Worm (Caenorhabditis elegans) whole organism, L4 larva: Measurements from ENCODE around the gene sra-11.
A peak's percentile ranks its signal among the peaks of the same experiment; 100 is the strongest.

Source experiments
- D1046.2 ChIP-seq: fragments of 200-800 bp; sonication (Bioruptor generic); IDR thresholded peaks from 2 replicates; pipeline ENCODE4 v1.3.6; 2022; ENCODE audit warnings: missing genetic modification characterization, missing compliant biosample characterization
- F10B5.3 ChIP-seq: sonication (generic microtip); optimal IDR thresholded peaks from 2 replicates; lab custom pipeline; 2016; ENCODE audit warnings: mild to moderate bottlenecking, missing genetic modification characterization, missing compliant biosample characterization
- F49E8.2 ChIP-seq: sonication (generic microtip); optimal IDR thresholded peaks from 2 replicates; lab custom pipeline; 2016; ENCODE audit warnings: missing compliant biosample characterization, mild to moderate bottlenecking, missing genetic modification characterization, borderline replicate concordance
- R02D3.7 ChIP-seq: fragments of 150-350 bp; sonication (generic microtip); optimal IDR thresholded peaks from 3 replicates; lab custom pipeline; 2014; ENCODE audit warnings: missing biosample characterization, missing genetic modification characterization
- T20F7.1 ChIP-seq: fragments of 200-800 bp; sonication (Bioruptor generic); optimal IDR thresholded peaks from 2 replicates; lab custom pipeline; 2018; ENCODE audit warnings: mild to moderate bottlenecking, missing genetic modification characterization, missing compliant biosample characterization
- Y48G9A.11 ChIP-seq: fragments of 200-800 bp; sonication (Bioruptor generic); IDR thresholded peaks from 2 replicates; pipeline ENCODE4 v1.3.6; 2022; ENCODE audit warnings: missing genetic modification reagents, missing genetic modification characterization, missing compliant biosample characterization
- Y5F2A.4 ChIP-seq: fragments of 200-800 bp; sonication (Bioruptor generic); optimal IDR thresholded peaks from 2 replicates; lab custom pipeline; 2018; ENCODE audit warnings: mild to moderate bottlenecking, missing genetic modification characterization, missing compliant biosample characterization
- ZK337.2 ChIP-seq: fragments of 200-800 bp; sonication (Bioruptor generic); IDR thresholded peaks from 2 replicates; pipeline ENCODE4 v1.3.6; 2022; ENCODE audit warnings: missing genetic modification reagents, missing genetic modification characterization, missing compliant biosample characterization
- ZK546.5 ChIP-seq, 2 experiments: sonication (generic microtip); optimal IDR thresholded peaks; 2 replicates each; lab custom pipeline; 2017; ENCODE audit warnings: missing biosample characterization in 2 of 2, missing genetic modification characterization in 2 of 2
- aha-1 ChIP-seq: fragments of 150-350 bp; peaks from one replicate; lab custom pipeline; 2014; ENCODE audit warnings: missing biosample characterization, missing genetic modification characterization
- arid-1 ChIP-seq: fragments of 200-800 bp; sonication (Bioruptor generic); conservative IDR thresholded peaks from 2 replicates; pipeline ENCODE4 v1.3.6; 2022; ENCODE audit warnings: missing genetic modification reagents, missing genetic modification characterization, missing compliant biosample characterization
- ceh-44 ChIP-seq: fragments of 200-800 bp; sonication (Bioruptor generic); IDR thresholded peaks from 2 replicates; pipeline ENCODE4 v1.3.6; 2022; ENCODE audit warnings: missing genetic modification reagents, missing genetic modification characterization, missing compliant biosample characterization
- ceh-82 ChIP-seq: sonication (generic microtip); optimal IDR thresholded peaks from 2 replicates; lab custom pipeline; 2017; ENCODE audit warnings: missing biosample characterization, missing genetic modification characterization
- daf-12 ChIP-seq: fragments of 150-350 bp; optimal IDR thresholded peaks from 2 replicates; lab custom pipeline; 2014; ENCODE audit warnings: missing biosample characterization, missing genetic modification reagents, missing genetic modification characterization
- daf-8 ChIP-seq: fragments of 200-800 bp; sonication (Bioruptor generic); IDR thresholded peaks from 2 replicates; pipeline ENCODE4 v1.3.6; 2022; ENCODE audit warnings: missing genetic modification characterization, missing compliant biosample characterization
- dmd-6 ChIP-seq: fragments of 200-800 bp; sonication (Bioruptor generic); IDR thresholded peaks from 2 replicates; pipeline ENCODE4 v1.3.6; 2022; ENCODE audit warnings: missing genetic modification reagents, missing genetic modification characterization, missing compliant biosample characterization
- dmd-9 ChIP-seq: fragments of 200-800 bp; sonication (Bioruptor generic); IDR thresholded peaks from 2 replicates; pipeline ENCODE4 v1.3.6; 2022; ENCODE audit warnings: missing genetic modification reagents, missing genetic modification characterization, missing compliant biosample characterization
- dpl-1 ChIP-seq: fragments of 150-350 bp; optimal IDR thresholded peaks from 2 replicates; lab custom pipeline; 2014; ENCODE audit warnings: missing biosample characterization, missing genetic modification reagents, missing genetic modification characterization
- duxl-1 ChIP-seq: sonication (generic microtip); optimal IDR thresholded peaks from 2 replicates; lab custom pipeline; 2016; ENCODE audit warnings: mild to moderate bottlenecking, missing genetic modification characterization, moderate library complexity, missing compliant biosample characterization; ENCODE audit not compliant: poor library complexity
- egl-27 ChIP-seq: sonication (generic microtip); optimal IDR thresholded peaks from 3 replicates; lab custom pipeline; 2017; ENCODE audit warnings: missing biosample characterization, missing genetic modification reagents, missing genetic modification characterization
- egl-43 ChIP-seq: fragments of 200-800 bp; sonication (Bioruptor generic); IDR thresholded peaks from 2 replicates; pipeline ENCODE4 v1.3.6; 2022; ENCODE audit warnings: missing genetic modification reagents, missing genetic modification characterization, missing compliant biosample characterization
- hif-1 ChIP-seq, 2 experiments: sonication (generic microtip); optimal IDR thresholded peaks; 2 replicates each; lab custom pipeline; 2016 to 2017; ENCODE audit warnings: missing compliant biosample characterization in 2 of 2, missing genetic modification characterization in 2 of 2, missing genetic modification reagents in 2 of 2, missing genotype in 2 of 2, mild to moderate bottlenecking in 1 of 2
- lin-15B ChIP-seq: fragments of 150-350 bp; sonication (generic microtip); optimal IDR thresholded peaks from 3 replicates; lab custom pipeline; 2014; ENCODE audit warnings: missing biosample characterization, missing genetic modification characterization
- lin-38 ChIP-seq: fragments of 200-800 bp; sonication (Bioruptor generic); IDR thresholded peaks from 2 replicates; pipeline ENCODE4 v1.3.6; 2022; ENCODE audit warnings: missing genetic modification reagents, missing genetic modification characterization, missing compliant biosample characterization
- lin-39 ChIP-seq: fragments of 150-350 bp; optimal IDR thresholded peaks from 2 replicates; lab custom pipeline; 2014; ENCODE audit warnings: missing biosample characterization, missing genetic modification reagents, missing genetic modification characterization
- lsy-2 ChIP-seq, 2 experiments: fragments of 150-350 bp in 1 of 2; sonication (generic microtip) in 1 of 2; optimal IDR thresholded peaks; 2 replicates each; lab custom pipeline; 2014 to 2017; ENCODE audit warnings: missing biosample characterization in 2 of 2, missing genetic modification characterization in 2 of 2
- madf-5 ChIP-seq, 2 experiments: fragments of 200-800 bp; sonication (Bioruptor generic); IDR thresholded peaks; 2 replicates each; pipeline ENCODE4 v1.3.6; 2022; ENCODE audit warnings: missing compliant biosample characterization in 2 of 2, missing genetic modification characterization in 2 of 2
- mep-1 ChIP-seq: fragments of 150-350 bp; sonication (generic microtip); optimal IDR thresholded peaks from 3 replicates; lab custom pipeline; 2014; ENCODE audit warnings: missing biosample characterization, missing genetic modification characterization
- mes-2 ChIP-seq: sonication (generic microtip); optimal IDR thresholded peaks from 2 replicates; lab custom pipeline; 2016; ENCODE audit warnings: missing genotype, mild to moderate bottlenecking, missing genetic modification characterization, missing compliant biosample characterization; ENCODE audit not compliant: poor library complexity, severe bottlenecking
- mxl-3 ChIP-seq: fragments of 200-800 bp; sonication (Bioruptor generic); optimal IDR thresholded peaks from 2 replicates; lab custom pipeline; 2018; ENCODE audit warnings: mild to moderate bottlenecking, missing genetic modification characterization, missing compliant biosample characterization
- nhr-11 ChIP-seq: fragments of 150-350 bp; optimal IDR thresholded peaks from 2 replicates; lab custom pipeline; 2014; ENCODE audit warnings: missing biosample characterization, missing genetic modification characterization
- nhr-28 ChIP-seq: fragments of 150-350 bp; optimal IDR thresholded peaks from 2 replicates; lab custom pipeline; 2014; ENCODE audit warnings: missing biosample characterization, missing genetic modification characterization
- nhr-42 ChIP-seq: fragments of 200-800 bp; sonication (Bioruptor generic); IDR thresholded peaks from 2 replicates; pipeline ENCODE4 v1.3.6; 2022; ENCODE audit warnings: missing genetic modification characterization, missing compliant biosample characterization
- nhr-77 ChIP-seq: fragments of 150-350 bp; optimal IDR thresholded peaks from 2 replicates; lab custom pipeline; 2014; ENCODE audit warnings: missing biosample characterization, missing genetic modification characterization
- pha-4 ChIP-seq, 2 experiments: fragments of 150-350 bp in 1 of 2; fragments of 200-800 bp in 1 of 2; sonication (Bioruptor generic) in 1 of 2; IDR thresholded peaks in 1 of 2; optimal IDR thresholded peaks in 1 of 2; 2 replicates each; pipeline versions ENCODE4 v1.3.6 to Lab custom; 2014 to 2022; ENCODE audit warnings: missing genetic modification characterization in 2 of 2, missing genetic modification reagents in 2 of 2, missing biosample characterization in 1 of 2, missing compliant biosample characterization in 1 of 2
- rbr-2 ChIP-seq: sonication (generic microtip); optimal IDR thresholded peaks from 2 replicates; lab custom pipeline; 2016; ENCODE audit warnings: missing genotype, missing genetic modification characterization, missing compliant biosample characterization
- set-16 ChIP-seq: fragments of 200-800 bp; sonication (Bioruptor generic); IDR thresholded peaks from 2 replicates; pipeline ENCODE4 v1.3.6; 2022; ENCODE audit warnings: missing genetic modification reagents, missing genetic modification characterization, missing compliant biosample characterization
- snpc-1.2 ChIP-seq: fragments of 200-800 bp; sonication (Bioruptor generic); IDR thresholded peaks from 2 replicates; pipeline ENCODE4 v1.3.6; 2022; ENCODE audit warnings: missing genetic modification reagents, missing genetic modification characterization, missing compliant biosample characterization
- snpc-4 ChIP-seq: fragments of 150-350 bp; optimal IDR thresholded peaks from 2 replicates; lab custom pipeline; 2014; ENCODE audit warnings: missing biosample characterization, missing genetic modification characterization
- spr-3 ChIP-seq: fragments of 200-800 bp; sonication (Bioruptor generic); optimal IDR thresholded peaks from 2 replicates; lab custom pipeline; 2018; ENCODE audit warnings: mild to moderate bottlenecking, missing genetic modification characterization, missing compliant biosample characterization
- tag-97 ChIP-seq: fragments of 200-800 bp; sonication (Bioruptor generic); IDR thresholded peaks from 2 replicates; pipeline ENCODE4 v1.3.6; 2022; ENCODE audit warnings: missing genetic modification characterization, missing compliant biosample characterization
- unc-130 ChIP-seq: sonication (generic microtip); optimal IDR thresholded peaks from 2 replicates; lab custom pipeline; 2016; ENCODE audit warnings: missing genetic modification reagents, missing genetic modification characterization, missing compliant biosample characterization
- unc-62 ChIP-seq, 3 experiments: fragments of 150-350 bp in 1 of 3; sonication (generic microtip); optimal IDR thresholded peaks in 2 of 3; peaks in 1 of 3; 1 replicate in 1 of 3; 2 replicates in 2 of 3; lab custom pipeline; 2014 to 2017; ENCODE audit warnings: missing biosample characterization in 3 of 3, missing genetic modification characterization in 3 of 3, missing genetic modification reagents in 3 of 3, missing genotype in 1 of 3
- vab-7 ChIP-seq: fragments of 200-800 bp; sonication (Bioruptor generic); IDR thresholded peaks from 2 replicates; pipeline ENCODE4 v1.3.6; 2022; ENCODE audit warnings: missing genetic modification reagents, missing genetic modification characterization, missing compliant biosample characterization
- zfp-3 ChIP-seq: fragments of 200-800 bp; sonication (Bioruptor generic); conservative IDR thresholded peaks from 2 replicates; pipeline ENCODE4 v1.3.6; 2022; ENCODE audit warnings: missing genetic modification reagents, missing genetic modification characterization, missing compliant biosample characterization
- ztf-7 ChIP-seq: fragments of 150-350 bp; optimal IDR thresholded peaks from 2 replicates; lab custom pipeline; 2014; ENCODE audit warnings: missing biosample characterization, missing genetic modification characterization

Gene sra-11

ce11 chrII:10946848-10947247, 36.7 kb upstream of the sra-11 start:
- TF ChIP-seq ZK337.2 (GFP tag; lab: Robert Waterston, UW) = no peak
- peak; percentile 20 for TF ChIP-seq mes-2 (tag; lab: Kevin White, UChicago)
- TF ChIP-seq nhr-42 (GFP tag; lab: Robert Waterston, UW) = no peak
- no peak for TF ChIP-seq dmd-6
- TF ChIP-seq duxl-1 (tag; lab: Kevin White, UChicago) = no peak
- peak in 1 of 2 experiments; percentile 56 for TF ChIP-seq unc-62 (GFP tag; optimal IDR thresholded peaks at IDR 0.05 in 1 of 2; lab: Kevin White, UChicago)
- no peak for TF ChIP-seq unc-62 (tag; optimal IDR thresholded peaks at IDR 0.05; lab: Kevin White, UChicago)
- peak in 1 of 2 experiments; percentile 61 for TF ChIP-seq lsy-2 (tag; optimal IDR thresholded peaks at IDR 0.05; lab: Kevin White, UChicago)
- TF ChIP-seq spr-3 = no peak
- no peak for TF ChIP-seq R02D3.7 (tag; lab: Kevin White, UChicago)
- peak; percentile 6 for TF ChIP-seq dpl-1
- TF ChIP-seq egl-27 (tag; lab: Kevin White, UChicago) = no peak
- TF ChIP-seq rbr-2 = no peak
- peak; percentile 25 for TF ChIP-seq mep-1 (tag; lab: Kevin White, UChicago)
- TF ChIP-seq nhr-28 (tag; lab: Kevin White, UChicago) = peak; percentile 86
- no peak for TF ChIP-seq madf-5 (GFP tag; IDR thresholded peaks at IDR 0.05; lab: Robert Waterston, UW)
- TF ChIP-seq nhr-77 (tag; lab: Kevin White, UChicago) = no peak
- TF ChIP-seq aha-1 = peak; percentile 67
- TF ChIP-seq arid-1 (GFP tag; lab: Robert Waterston, UW) = no peak
- peak; percentile 25 for TF ChIP-seq mxl-3 (GFP tag; lab: Kevin White, UChicago)

ce11 chrII:10945446-10945845, 35.3 kb upstream of the sra-11 start:
- TF ChIP-seq hif-1 (tag; optimal IDR thresholded peaks at IDR 0.05; lab: Kevin White, UChicago) (no peak), lin-39 (tag; lab: Kevin White, UChicago) (no peak), vab-7 (GFP tag; lab: Robert Waterston, UW) (no peak), nhr-77 (tag; lab: Kevin White, UChicago) (no peak), ZK546.5 (tag; optimal IDR thresholded peaks at IDR 0.05; lab: Kevin White, UChicago) (no peak)

- peak; percentile 83 for TF ChIP-seq set-16 (GFP tag; lab: Robert Waterston, UW)
- TF ChIP-seq egl-43 = 0 out of 2 replicates have a peak, but pooled peaks have one; percentile 51
Observed at ce11 chrII:10941918-10942317, 31.8 kb upstream of the sra-11 start, which contains the start of gene R03D7.15. Gene R03D7.15 (plus strand): TSS chrII:10942216.

- TF ChIP-seq D1046.2 (GFP tag; lab: Robert Waterston, UW) (no peak), daf-8 (no peak), daf-12 (no peak), snpc-1.2 (GFP tag; lab: Robert Waterston, UW) (0 out of 2 replicates have a peak, but pooled peaks have one; percentile 60), T20F7.1 (GFP tag; lab: Kevin White, UChicago) (no peak), snpc-4 (tag; lab: Kevin White, UChicago) (no peak), zfp-3 (GFP tag; lab: Robert Waterston, UW) (no peak), nhr-11 (no peak), dmd-9 (GFP tag; lab: Robert Waterston, UW) (no peak), lin-38 (GFP tag; lab: Robert Waterston, UW) (peak; percentile 76), mep-1 (tag; lab: Kevin White, UChicago) (no peak), lin-15B (no peak), Y48G9A.11 (GFP tag; lab: Robert Waterston, UW) (peak; percentile 69), mxl-3 (GFP tag; lab: Kevin White, UChicago) (no peak), ceh-82 (tag; lab: Kevin White, UChicago) (no peak), F10B5.3 (tag; lab: Kevin White, UChicago) (no peak), tag-97 (GFP tag; lab: Robert Waterston, UW) (no peak), ztf-7 (tag; lab: Kevin White, UChicago) (no peak), ceh-44 (GFP tag; lab: Robert Waterston, UW) (0 out of 2 replicates have a peak, but pooled peaks have one; percentile 16), F49E8.2 (tag; lab: Kevin White, UChicago) (peak; percentile 81), unc-130 (peak; percentile 68), Y5F2A.4 (GFP tag; lab: Kevin White, UChicago) (no peak), pha-4 (GFP tag; IDR thresholded peaks at IDR 0.05; lab: Robert Waterston, UW) (no peak), pha-4 (tag; optimal IDR thresholded peaks at IDR 0.05; lab: Kevin White, UChicago) (no peak)
Observed at ce11 chrII:10935336-10935735, 25.2 kb upstream of the sra-11 start.
